Worm (Caenorhabditis elegans) whole organism, L1 larva: Measurements from ENCODE around the gene lsm-4.

Experiments used
- ama-1 ChIP-seq: fragments of 150-350 bp; optimal IDR thresholded peaks from 2 replicates; lab custom pipeline; 2014
- ceh-8 ChIP-seq: fragments of 200-800 bp; sonication (Bioruptor generic); optimal IDR thresholded peaks from 2 replicates; lab custom pipeline; 2018; ENCODE audit warnings: mild to moderate bottlenecking, missing genetic modification characterization, moderate library complexity, missing compliant biosample characterization
- ceh-82 ChIP-seq, 3 experiments: fragments of 150-350 bp in 1 of 3; sonication (generic microtip) in 2 of 3; optimal IDR thresholded peaks; 2 replicates each; lab custom pipeline; 2014 to 2017; ENCODE audit warnings: missing biosample characterization in 3 of 3, missing genetic modification characterization in 3 of 3

DNA sequence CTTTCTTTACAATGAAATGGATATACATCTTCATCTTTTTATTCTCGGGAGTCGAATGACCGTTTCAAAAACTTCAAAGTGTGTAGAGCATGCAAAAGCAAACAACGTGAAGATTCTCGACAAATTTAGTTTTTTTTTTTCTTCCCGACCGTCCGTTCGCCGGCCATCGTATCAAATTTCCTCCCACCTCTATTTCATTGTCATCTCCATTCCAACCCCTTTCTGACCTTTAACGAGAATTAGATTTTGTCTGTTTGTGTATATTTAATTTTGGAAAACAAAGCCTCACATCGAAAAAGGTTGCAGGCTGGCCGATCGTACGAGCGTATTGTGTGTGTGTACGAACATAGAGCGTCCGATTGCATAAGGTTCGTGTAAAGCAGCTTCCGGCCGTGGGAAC is 46.1 kb upstream of the lsm-4 start, which contains the start of gene C30G12.1:
- TF ChIP-seq ama-1 (lab: Kevin White, UChicago) (no peak), ceh-82 (tag; optimal IDR thresholded peaks at IDR 0.05; lab: Kevin White, UChicago) (no peak), ceh-8 (GFP tag; lab: Kevin White, UChicago) (no peak)
